Worm (Caenorhabditis elegans) whole organism, dauer: Measurements from ENCODE around the gene galt-1.

ENCODE experiments used
- unc-62 ChIP-seq: sonication (generic microtip); optimal IDR thresholded peaks from 2 replicates; lab custom pipeline; 2017; ENCODE audit warnings: missing biosample characterization, missing genetic modification reagents, missing genetic modification characterization

Gene galt-1

DNA sequence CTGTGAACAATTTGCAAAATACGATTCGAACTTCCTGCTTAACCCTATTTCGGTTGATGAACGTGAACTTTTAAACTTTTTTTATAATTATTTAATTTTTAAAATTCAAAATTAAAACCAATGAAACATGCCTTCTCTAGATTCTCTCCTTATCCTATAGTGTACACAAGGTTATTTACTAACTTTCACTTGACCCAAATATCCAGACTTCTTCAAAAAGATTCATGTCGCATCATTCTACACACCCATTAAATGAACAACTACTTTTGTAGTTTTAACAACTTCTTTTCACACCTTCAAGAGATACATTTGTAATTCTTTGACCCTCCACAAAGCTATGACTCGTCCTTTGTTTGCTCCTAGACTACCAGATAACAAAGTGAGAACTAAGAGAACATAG, 52.0 kb downstream of the galt-1 start:
- TF ChIP-seq unc-62 (GFP tag; lab: Kevin White, UChicago) = no peak
